Fruit fly (Drosophila melanogaster) whole organism: ENCODE measurements around the gene be.

Source experiments
- CG8478 ChIP-seq: fragments of >200 bp; optimal IDR thresholded peaks from 2 replicates; lab custom pipeline; 2018; ENCODE audit warnings: inconsistent platforms
- Dll ChIP-seq: fragments of >200 bp; optimal IDR thresholded peaks from 2 replicates; lab custom pipeline; 2017
- EcR ChIP-seq, 2 experiments: fragments of >200 bp; optimal IDR thresholded peaks; 2 replicates each; lab custom pipeline; 2017; ENCODE audit warnings: missing biosample characterization in 2 of 2, missing genetic modification characterization in 2 of 2, missing genetic modification reagents in 2 of 2
- pan ChIP-seq: fragments of >200 bp; optimal IDR thresholded peaks from 2 replicates; lab custom pipeline; 2017
- psq ChIP-seq: fragments of >200 bp; optimal IDR thresholded peaks from 2 replicates; lab custom pipeline; 2017
- usp ChIP-seq: fragments of >200 bp; optimal IDR thresholded peaks from 2 replicates; lab custom pipeline; 2017; ENCODE audit warnings: missing biosample characterization, missing genetic modification characterization, mixed read lengths

Gene be

dm6 chrX:15085777-15086510 lies 61.7 kb downstream of the be start, which contains the start of the genes CG15027 and Dbct:
Gene CG15027 (minus strand): TSS chrX:15085827.
Gene Dbct (plus strand): TSS chrX:15086125.
- no peak for TF ChIP-seq EcR (GFP tag; optimal IDR thresholded peaks at IDR 0.05; lab: Kevin White, UChicago)
- TF ChIP-seq pan (lab: Kevin White, UChicago) = no peak
- no peak for TF ChIP-seq psq (lab: Kevin White, UChicago)
- no peak for TF ChIP-seq usp
- TF ChIP-seq CG8478 (lab: Kevin White, UChicago) = no peak
- TF ChIP-seq Dll = no peak

- TF ChIP-seq usp (no peak), Dll (no peak), CG8478 (lab: Kevin White, UChicago) (no peak), pan (lab: Kevin White, UChicago) (no peak), psq (lab: Kevin White, UChicago) (no peak), EcR (GFP tag; optimal IDR thresholded peaks at IDR 0.05; lab: Kevin White, UChicago) (no peak)
Measured at dm6 chrX:15089146-15089698, 65.0 kb downstream of the be start, which contains the start of gene Rab3-GEF. Gene Rab3-GEF (plus strand): TSS chrX:15089682.

- TF ChIP-seq Dll (no peak), psq (lab: Kevin White, UChicago) (no peak), EcR (GFP tag; optimal IDR thresholded peaks at IDR 0.05; lab: Kevin White, UChicago) (no peak), CG8478 (lab: Kevin White, UChicago) (no peak), usp (no peak), pan (lab: Kevin White, UChicago) (no peak)
Measured at dm6 chrX:15090371-15090770, 66.1 kb downstream of the be start.

DNA sequence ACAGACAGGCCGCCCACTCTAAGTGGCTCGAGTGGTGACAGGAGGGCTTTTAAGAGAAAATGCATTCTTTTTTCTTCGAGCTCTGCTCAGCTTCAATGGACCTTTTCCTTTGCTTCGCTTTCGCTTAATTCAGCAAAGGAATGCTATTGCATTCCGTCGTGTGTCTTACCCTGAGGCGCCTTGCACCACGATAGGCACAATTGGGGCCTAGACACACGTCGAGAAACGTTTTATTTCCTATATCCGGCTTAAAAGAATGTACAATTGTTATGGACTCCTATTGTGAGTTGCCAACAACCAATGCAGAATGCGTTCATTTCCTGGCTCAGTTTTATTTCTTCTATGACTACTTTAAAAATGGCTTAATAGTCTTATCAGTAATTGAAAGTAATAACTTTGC lies 66.9 kb downstream of the be start:
- no peak for TF ChIP-seq pan (lab: Kevin White, UChicago)
- no peak for TF ChIP-seq EcR (GFP tag; optimal IDR thresholded peaks at IDR 0.05; lab: Kevin White, UChicago)
- no peak for TF ChIP-seq CG8478 (lab: Kevin White, UChicago)
- TF ChIP-seq psq (lab: Kevin White, UChicago) = no peak
- TF ChIP-seq usp = no peak
- TF ChIP-seq Dll = no peak
